Worm (Caenorhabditis elegans) whole organism, mixed stage, embryonic: ENCODE results near the gene C30H6.9.

ENCODE experiments used
- blmp-1 ChIP-seq: fragments of 150-350 bp; optimal IDR thresholded peaks from 2 replicates; lab custom pipeline; 2014; ENCODE audit warnings: missing biosample characterization, missing genetic modification characterization
- ceh-39 ChIP-seq: fragments of 150-350 bp; optimal IDR thresholded peaks from 2 replicates; lab custom pipeline; 2014; ENCODE audit warnings: missing biosample characterization, missing genetic modification characterization
- ceh-43 ChIP-seq: fragments of 200-800 bp; sonication (Bioruptor generic); optimal IDR thresholded peaks from 2 replicates; lab custom pipeline; 2018; ENCODE audit warnings: mild to moderate bottlenecking, missing genetic modification characterization, moderate library complexity, missing compliant biosample characterization
- ces-1 ChIP-seq: fragments of 150-350 bp; optimal IDR thresholded peaks from 2 replicates; lab custom pipeline; 2014; ENCODE audit warnings: missing biosample characterization, missing genetic modification reagents, missing genetic modification characterization
- elt-1 ChIP-seq: sonication (generic microtip); optimal IDR thresholded peaks from 2 replicates; lab custom pipeline; 2017; ENCODE audit warnings: missing genetic modification characterization, mild to moderate bottlenecking, missing compliant biosample characterization, antibody characterized with exemption, moderate library complexity, borderline replicate concordance; ENCODE audit not compliant: insufficient read depth
- lin-32 ChIP-seq: fragments of 200-800 bp; sonication (Bioruptor generic); optimal IDR thresholded peaks from 2 replicates; lab custom pipeline; 2018; ENCODE audit warnings: mild to moderate bottlenecking, missing genetic modification characterization, missing compliant biosample characterization
- nhr-237 ChIP-seq: fragments of 150-350 bp; optimal IDR thresholded peaks from 2 replicates; lab custom pipeline; 2014; ENCODE audit warnings: missing biosample characterization, missing genetic modification characterization
- pha-4 ChIP-seq: fragments of 150-350 bp; optimal IDR thresholded peaks from 2 replicates; lab custom pipeline; 2018; ENCODE audit warnings: missing biosample characterization, missing genetic modification reagents, missing genetic modification characterization
- snpc-4 ChIP-seq: fragments of 150-350 bp; optimal IDR thresholded peaks from 2 replicates; lab custom pipeline; 2014; ENCODE audit warnings: missing biosample characterization, missing genetic modification characterization
- sptf-1 ChIP-seq: sonication (generic microtip); optimal IDR thresholded peaks from 2 replicates; lab custom pipeline; 2017; ENCODE audit warnings: mild to moderate bottlenecking, missing genetic modification characterization, moderate library complexity, missing compliant biosample characterization
- unc-39 ChIP-seq: fragments of 150-350 bp; optimal IDR thresholded peaks from 2 replicates; lab custom pipeline; 2014; ENCODE audit warnings: missing biosample characterization, missing genetic modification characterization
- unc-62 ChIP-seq: fragments of 150-350 bp; optimal IDR thresholded peaks from 2 replicates; lab custom pipeline; 2014; ENCODE audit warnings: missing biosample characterization, missing genetic modification reagents, missing genetic modification characterization

ce11 chrIV:17346599-17347218 lies 33.3 kb downstream of the C30H6.9 start, which contains the start of the genes clec-197 and clec-198:
- TF ChIP-seq unc-62 (GFP tag; lab: Kevin White, UChicago) (no peak), unc-39 (tag; lab: Kevin White, UChicago) (no peak), blmp-1 (tag; lab: Kevin White, UChicago) (no peak), lin-32 (GFP tag; lab: Kevin White, UChicago) (no peak), ceh-39 (no peak), nhr-237 (tag; lab: Kevin White, UChicago) (no peak), elt-1 (tag; lab: Kevin White, UChicago) (no peak), sptf-1 (no peak), ces-1 (GFP tag; lab: Kevin White, UChicago) (no peak), pha-4 (tag; lab: Kevin White, UChicago) (no peak), snpc-4 (tag; lab: Kevin White, UChicago) (no peak), ceh-43 (GFP tag; lab: Kevin White, UChicago) (no peak)
